Fruit fly (Drosophila melanogaster): ENCODE measurements around the gene CG7840.
A peak's percentile ranks its signal among the peaks of the same experiment; 100 is the strongest.

Gene CG7840

dm6 chr2L:8297070-8297469 lies 8.3 kb upstream of the CG7840 start (continued):
- TF ChIP-seq seq (GFP tag; IDR thresholded peaks at IDR 0.05): peak; percentile 83
- TF ChIP-seq CG14667 (GFP tag; IDR thresholded peaks at IDR 0.05): no peak
- no peak for TF ChIP-seq Hr51 (GFP tag; optimal IDR thresholded peaks at IDR 0.05)
- TF ChIP-seq tgo (GFP tag; IDR thresholded peaks at IDR 0.05): no peak
- TF ChIP-seq wdn (GFP tag; IDR thresholded peaks at IDR 0.05): no peak
- no peak for TF ChIP-seq CG31224 (GFP tag; IDR thresholded peaks at IDR 0.05)
- TF ChIP-seq insv (GFP tag; optimal IDR thresholded peaks at IDR 0.05): peak; percentile 56 to 88
- no peak for TF ChIP-seq Rx (GFP tag; IDR thresholded peaks at IDR 0.05)
- TF ChIP-seq CG32772 (GFP tag; IDR thresholded peaks at IDR 0.05): no peak
- TF ChIP-seq eyg (GFP tag; optimal IDR thresholded peaks at IDR 0.05): no peak
- TF ChIP-seq gro (GFP tag; optimal IDR thresholded peaks at IDR 0.05): no peak
- no peak for TF ChIP-seq usp (GFP tag; optimal IDR thresholded peaks at IDR 0.05)
- TF ChIP-seq CG10321 (GFP tag; IDR thresholded peaks at IDR 0.05): no peak
- no peak for TF ChIP-seq dmrt99B (tag; optimal IDR thresholded peaks at IDR 0.05)
- TF ChIP-seq Sry-β (GFP tag; optimal IDR thresholded peaks at IDR 0.05): no peak
- peak; percentile 17 for TF ChIP-seq twi (tag; optimal IDR thresholded peaks at IDR 0.05)
- TF ChIP-seq Rfx (GFP tag; IDR thresholded peaks at IDR 0.05): no peak
- peak; percentile 14; the same call in 1 of the 2 replicates for TF ChIP-seq bbx (GFP tag; IDR thresholded peaks at IDR 0.05; ENCODE audit: partially characterized antibody)
- 0 out of 2 replicates have a peak, but pooled peaks have one; percentile 8 for TF ChIP-seq bowl (GFP tag; IDR thresholded peaks at IDR 0.05)
- TF ChIP-seq CG1233 (GFP tag; optimal IDR thresholded peaks at IDR 0.05): no peak
- TF ChIP-seq CG10431 (GFP tag; optimal IDR thresholded peaks at IDR 0.05): peak; percentile 36
- no peak for TF ChIP-seq PHDP (tag; optimal IDR thresholded peaks at IDR 0.05)
- TF ChIP-seq Elba2 (GFP tag; optimal IDR thresholded peaks at IDR 0.05): no peak
- no peak for TF ChIP-seq vvl (GFP tag; IDR thresholded peaks at IDR 0.05)
- no peak for TF ChIP-seq CG10979 (tag; optimal IDR thresholded peaks at IDR 0.05)
- TF ChIP-seq CG17361 (GFP tag; IDR thresholded peaks at IDR 0.05): no peak
- TF ChIP-seq crp (GFP tag; optimal IDR thresholded peaks at IDR 0.05): peak in 1 of 2 experiments; percentile 37
- TF ChIP-seq ftz-f1 (GFP tag; optimal IDR thresholded peaks at IDR 0.05): no peak
- no peak for TF ChIP-seq ERR (GFP tag; optimal IDR thresholded peaks at IDR 0.05)

dm6 chr2L:8299194-8299811 lies 6.1 kb upstream of the CG7840 start:
- TF ChIP-seq CG11093 (GFP tag; IDR thresholded peaks at IDR 0.05) (no peak), lola (GFP tag; optimal IDR thresholded peaks at IDR 0.05) (peak in 1 of 3 experiments; percentile 13), Pdp1 (GFP tag; optimal IDR thresholded peaks at IDR 0.05) (no peak), corto (GFP tag; optimal IDR thresholded peaks at IDR 0.05) (peak; percentile 65), Bgb (GFP tag; IDR thresholded peaks at IDR 0.05; ENCODE audit: partially characterized antibody) (no peak), chif (GFP tag; optimal IDR thresholded peaks at IDR 0.05) (no peak), CG4404 (GFP tag; IDR thresholded peaks at IDR 0.05) (0 out of 2 replicates have a peak, but pooled peaks have one; percentile 10), Atf6 (GFP tag; IDR thresholded peaks at IDR 0.05) (no peak), CG7839 (tag; optimal IDR thresholded peaks at IDR 0.05) (no peak), CG2129 (GFP tag; IDR thresholded peaks at IDR 0.05; ENCODE audit: partially characterized antibody) (no peak), Spps (tag; optimal IDR thresholded peaks at IDR 0.05) (no peak), crol (GFP tag; IDR thresholded peaks at IDR 0.05) (peak; percentile 75), Xrp1 (GFP tag; IDR thresholded peaks at IDR 0.05) (peak; percentile 15; the same call in 1 of the 2 replicates), hkb (optimal IDR thresholded peaks at IDR 0.05) (no peak), hkb (GFP tag; IDR thresholded peaks at IDR 0.05) (0 out of 2 replicates have a peak, but pooled peaks have one; percentile 22), CG15073 (GFP tag; optimal IDR thresholded peaks at IDR 0.05) (no peak), row (GFP tag; IDR thresholded peaks at IDR 0.05) (0 out of 3 replicates have a peak, but pooled peaks have one; percentile 15), Optix (GFP tag; IDR thresholded peaks at IDR 0.05) (no peak), CG6175 (GFP tag; IDR thresholded peaks at IDR 0.05) (no peak), prd (optimal IDR thresholded peaks at IDR 0.05) (no peak), prd (GFP tag; IDR thresholded peaks at IDR 0.05) (peak; percentile 16; the same call in 1 of the 3 replicates), CG9609 (GFP tag; optimal IDR thresholded peaks at IDR 0.05) (no peak), Nf-YA (GFP tag; IDR thresholded peaks at IDR 0.05) (no peak)

Measured in whole organism, embryonic.